Worm (Caenorhabditis elegans) whole organism, young adult: Measurements from ENCODE around the gene cyn-16.
A peak's percentile ranks its signal among the peaks of the same experiment; 100 is the strongest.

Experiments
- B0019.2 ChIP-seq: fragments of 200-800 bp; sonication (Bioruptor generic); conservative IDR thresholded peaks from 2 replicates; pipeline ENCODE4 v1.3.6; 2022; ENCODE audit warnings: missing genetic modification reagents, missing genetic modification characterization, missing compliant biosample characterization
- B0035.1 ChIP-seq: sonication (generic microtip); optimal IDR thresholded peaks from 2 replicates; lab custom pipeline; 2016; ENCODE audit warnings: missing genetic modification characterization, mild to moderate bottlenecking, missing compliant biosample characterization, missing genotype, missing genetic modification reagents
- B0336.3 ChIP-seq: fragments of 200-800 bp; sonication (Bioruptor generic); IDR thresholded peaks from 2 replicates; pipeline ENCODE4 v1.3.6; 2022; ENCODE audit warnings: missing genetic modification characterization, missing compliant biosample characterization
- F22D6.2 ChIP-seq: sonication (generic microtip); optimal IDR thresholded peaks from 2 replicates; lab custom pipeline; 2016; ENCODE audit warnings: mild to moderate bottlenecking, missing genetic modification characterization, missing compliant biosample characterization
- F37B4.10 ChIP-seq: fragments of 200-800 bp; sonication (Bioruptor generic); IDR thresholded peaks from 2 replicates; pipeline ENCODE4 v1.3.6; 2022; ENCODE audit warnings: missing genetic modification characterization, missing compliant biosample characterization
- F49E8.2 ChIP-seq: sonication (generic microtip); optimal IDR thresholded peaks from 3 replicates; lab custom pipeline; 2017; ENCODE audit warnings: missing genetic modification characterization, mild to moderate bottlenecking, missing compliant biosample characterization, antibody characterized with exemption, moderate library complexity; ENCODE audit not compliant: insufficient read depth
- F57C9.4 ChIP-seq: sonication (generic microtip); optimal IDR thresholded peaks from 2 replicates; lab custom pipeline; 2017; ENCODE audit warnings: mild to moderate bottlenecking, missing genetic modification characterization, missing compliant biosample characterization
- K11D2.4 ChIP-seq: fragments of 200-800 bp; sonication (Bioruptor generic); IDR thresholded peaks from 2 replicates; pipeline ENCODE4 v1.3.6; 2022; ENCODE audit warnings: missing genetic modification reagents, missing genetic modification characterization, missing compliant biosample characterization
- T07F8.4 ChIP-seq: sonication (generic microtip); optimal IDR thresholded peaks from 2 replicates; lab custom pipeline; 2016; ENCODE audit warnings: mild to moderate bottlenecking, missing genetic modification characterization, moderate library complexity, missing compliant biosample characterization
- Y53F4B.3 ChIP-seq: fragments of 200-800 bp; sonication (Bioruptor generic); IDR thresholded peaks from 2 replicates; pipeline ENCODE4 v1.3.6; 2022; ENCODE audit warnings: missing genetic modification reagents, missing genetic modification characterization, missing compliant biosample characterization
- Y53G8AR.9 ChIP-seq: fragments of 200-800 bp; sonication (Bioruptor generic); conservative IDR thresholded peaks from 2 replicates; pipeline ENCODE4 v1.3.6; 2022; ENCODE audit warnings: missing genetic modification reagents, missing genetic modification characterization, missing compliant biosample characterization
- Y67H2A.10 ChIP-seq: fragments of 200-800 bp; sonication (Bioruptor generic); conservative IDR thresholded peaks from 2 replicates; pipeline ENCODE4 v1.3.6; 2022; ENCODE audit warnings: missing genetic modification reagents, missing genetic modification characterization, missing compliant biosample characterization
- Y95B8A.8 ChIP-seq: fragments of 200-800 bp; sonication (Bioruptor generic); IDR thresholded peaks from 2 replicates; pipeline ENCODE4 v1.3.6; 2022; ENCODE audit warnings: missing genetic modification reagents, missing genetic modification characterization, missing compliant biosample characterization
- akir-1 ChIP-seq: fragments of 200-800 bp; sonication (Bioruptor generic); optimal IDR thresholded peaks from 2 replicates; lab custom pipeline; 2018; ENCODE audit warnings: mild to moderate bottlenecking, missing genetic modification characterization, moderate library complexity, missing compliant biosample characterization
- aptf-3 ChIP-seq: fragments of 200-800 bp; sonication (Bioruptor generic); IDR thresholded peaks from 2 replicates; pipeline ENCODE4 v1.3.6; 2022; ENCODE audit warnings: missing genetic modification characterization, missing compliant biosample characterization
- athp-1 ChIP-seq: sonication (generic microtip); optimal IDR thresholded peaks from 2 replicates; lab custom pipeline; 2017; ENCODE audit warnings: mild to moderate bottlenecking, missing genetic modification characterization, missing compliant biosample characterization
- attf-5 ChIP-seq: fragments of 200-800 bp; sonication (Bioruptor generic); optimal IDR thresholded peaks from 2 replicates; lab custom pipeline; 2018; ENCODE audit warnings: mild to moderate bottlenecking, missing genetic modification characterization, missing compliant biosample characterization
- bed-1 ChIP-seq: fragments of 200-800 bp; sonication (Bioruptor generic); IDR thresholded peaks from 2 replicates; pipeline ENCODE4 v1.3.6; 2022; ENCODE audit warnings: missing genetic modification reagents, missing genetic modification characterization, missing compliant biosample characterization
- bed-2 ChIP-seq: fragments of 200-800 bp; sonication (Bioruptor generic); IDR thresholded peaks from 2 replicates; pipeline ENCODE4 v1.3.6; 2022; ENCODE audit warnings: missing genetic modification reagents, missing genetic modification characterization, missing compliant biosample characterization
- cebp-1 ChIP-seq, 2 experiments: fragments of 200-800 bp in 1 of 2; sonication (Bioruptor generic) in 1 of 2; sonication (generic microtip) in 1 of 2; IDR thresholded peaks in 1 of 2; optimal IDR thresholded peaks in 1 of 2; 2 replicates each; pipeline versions ENCODE4 v1.3.6 to Lab custom; 2017 to 2022; ENCODE audit warnings: missing compliant biosample characterization in 2 of 2, missing genetic modification characterization in 2 of 2, mild to moderate bottlenecking in 1 of 2, missing genetic modification reagents in 1 of 2, moderate library complexity in 1 of 2
- cebp-2 ChIP-seq: fragments of 200-800 bp; sonication (Bioruptor generic); IDR thresholded peaks from 2 replicates; pipeline ENCODE4 v1.3.6; 2022; ENCODE audit warnings: missing genetic modification characterization, missing compliant biosample characterization
- ceh-100 ChIP-seq: fragments of 200-800 bp; sonication (Bioruptor generic); IDR thresholded peaks from 2 replicates; pipeline ENCODE4 v1.3.6; 2022; ENCODE audit warnings: missing genetic modification reagents, missing genetic modification characterization, missing compliant biosample characterization
- ceh-58 ChIP-seq: fragments of 200-800 bp; sonication (Bioruptor generic); IDR thresholded peaks from 2 replicates; pipeline ENCODE4 v1.3.6; 2022; ENCODE audit warnings: missing genetic modification characterization, missing compliant biosample characterization
- ceh-91 ChIP-seq: fragments of 200-800 bp; sonication (Bioruptor generic); IDR thresholded peaks from 2 replicates; pipeline ENCODE4 v1.3.6; 2022; ENCODE audit warnings: missing genetic modification reagents, missing genetic modification characterization, missing compliant biosample characterization
- dpl-1 ChIP-seq: fragments of 150-350 bp; optimal IDR thresholded peaks from 2 replicates; lab custom pipeline; 2014; ENCODE audit warnings: missing biosample characterization, missing genetic modification reagents, missing genetic modification characterization
- efl-1 ChIP-seq: fragments of 150-350 bp; optimal IDR thresholded peaks from 2 replicates; lab custom pipeline; 2014; ENCODE audit warnings: missing biosample characterization, missing genetic modification reagents, missing genetic modification characterization
- egl-18 ChIP-seq: fragments of 200-800 bp; sonication (Bioruptor generic); IDR thresholded peaks from 2 replicates; pipeline ENCODE4 v1.3.6; 2022; ENCODE audit warnings: missing genetic modification reagents, missing genetic modification characterization, missing compliant biosample characterization
- egrh-3 ChIP-seq: fragments of 200-800 bp; sonication (Bioruptor generic); IDR thresholded peaks from 2 replicates; pipeline ENCODE4 v1.3.6; 2022; ENCODE audit warnings: missing genetic modification reagents, missing genetic modification characterization, missing compliant biosample characterization
- fkh-3 ChIP-seq: sonication (generic microtip); optimal IDR thresholded peaks from 2 replicates; lab custom pipeline; 2016; ENCODE audit warnings: mild to moderate bottlenecking, missing genetic modification characterization, missing compliant biosample characterization
- hmg-1.2 ChIP-seq: fragments of 200-800 bp; sonication (Bioruptor generic); IDR thresholded peaks from 2 replicates; pipeline ENCODE4 v1.3.6; 2022; ENCODE audit warnings: missing genetic modification reagents, missing genetic modification characterization, missing compliant biosample characterization
- hrde-1 ChIP-seq: sonication (generic microtip); optimal IDR thresholded peaks from 2 replicates; lab custom pipeline; 2016; ENCODE audit warnings: missing genetic modification characterization, mild to moderate bottlenecking, missing compliant biosample characterization, moderate library complexity, missing genotype, missing genetic modification reagents, borderline replicate concordance
- hsf-1 ChIP-seq: fragments of 200-800 bp; sonication (Bioruptor generic); IDR thresholded peaks from 2 replicates; pipeline ENCODE4 v1.3.6; 2022; ENCODE audit warnings: missing genetic modification reagents, missing genetic modification characterization, missing compliant biosample characterization
- let-607 ChIP-seq, 2 experiments: fragments of 200-800 bp in 1 of 2; sonication (Bioruptor generic) in 1 of 2; sonication (generic microtip) in 1 of 2; optimal IDR thresholded peaks; 2 replicates each; lab custom pipeline; 2016 to 2018; ENCODE audit warnings: mild to moderate bottlenecking in 2 of 2, missing compliant biosample characterization in 2 of 2, missing genetic modification characterization in 2 of 2, moderate library complexity in 2 of 2, missing genotype in 1 of 2
- lin-35 ChIP-seq, 3 experiments: fragments of 150-350 bp in 2 of 3; sonication (generic microtip) in 1 of 3; optimal IDR thresholded peaks; 2 replicates each; lab custom pipeline; 2014 to 2018; ENCODE audit warnings: missing biosample characterization in 3 of 3, missing genetic modification characterization in 3 of 3, missing genetic modification reagents in 3 of 3
- lin-54 ChIP-seq: fragments of 200-800 bp; sonication (Bioruptor generic); optimal IDR thresholded peaks from 2 replicates; lab custom pipeline; 2018; ENCODE audit warnings: mild to moderate bottlenecking, missing genetic modification characterization, missing compliant biosample characterization
- lsl-1 ChIP-seq: fragments of 200-800 bp; sonication (Bioruptor generic); optimal IDR thresholded peaks from 2 replicates; lab custom pipeline; 2018; ENCODE audit warnings: mild to moderate bottlenecking, missing genetic modification characterization, moderate library complexity, missing compliant biosample characterization
- madf-10 ChIP-seq: sonication (generic microtip); optimal IDR thresholded peaks from 2 replicates; lab custom pipeline; 2016; ENCODE audit warnings: mild to moderate bottlenecking, missing genetic modification characterization, missing compliant biosample characterization
- madf-6 ChIP-seq: fragments of 200-800 bp; sonication (Bioruptor generic); IDR thresholded peaks from 2 replicates; pipeline ENCODE4 v1.3.6; 2022; ENCODE audit warnings: missing genetic modification reagents, missing genetic modification characterization, missing compliant biosample characterization
- mcd-1 ChIP-seq: fragments of 200-800 bp; sonication (Bioruptor generic); IDR thresholded peaks from 2 replicates; pipeline ENCODE4 v1.3.6; 2022; ENCODE audit warnings: missing genetic modification reagents, missing genetic modification characterization, missing compliant biosample characterization
- repo-1 ChIP-seq: sonication (generic microtip); optimal IDR thresholded peaks from 2 replicates; lab custom pipeline; 2017; ENCODE audit warnings: mild to moderate bottlenecking, missing genetic modification characterization, missing compliant biosample characterization
- sea-2 ChIP-seq: fragments of 200-800 bp; sonication (Bioruptor generic); IDR thresholded peaks from 2 replicates; pipeline ENCODE4 v1.3.6; 2022; ENCODE audit warnings: missing genetic modification characterization, missing compliant biosample characterization
- sptf-2 ChIP-seq: fragments of 200-800 bp; sonication (Bioruptor generic); optimal IDR thresholded peaks from 2 replicates; lab custom pipeline; 2018; ENCODE audit warnings: mild to moderate bottlenecking, missing genetic modification characterization, missing compliant biosample characterization
- tbx-9 ChIP-seq: sonication (generic microtip); optimal IDR thresholded peaks from 2 replicates; lab custom pipeline; 2016; ENCODE audit warnings: borderline replicate concordance, missing genetic modification characterization, inconsistent platforms, missing compliant biosample characterization
- tlf-1 ChIP-seq: fragments of 200-800 bp; sonication (Bioruptor generic); optimal IDR thresholded peaks from 2 replicates; lab custom pipeline; 2018; ENCODE audit warnings: mild to moderate bottlenecking, missing genetic modification characterization, missing compliant biosample characterization
- zfh-2 ChIP-seq: fragments of 200-800 bp; sonication (Bioruptor generic); conservative IDR thresholded peaks from 2 replicates; pipeline ENCODE4 v1.3.6; 2022; ENCODE audit warnings: missing genetic modification reagents, missing genetic modification characterization, missing compliant biosample characterization
- ztf-18 ChIP-seq: sonication (generic microtip); optimal IDR thresholded peaks from 2 replicates; lab custom pipeline; 2016; ENCODE audit warnings: missing genotype, mild to moderate bottlenecking, missing genetic modification characterization, missing compliant biosample characterization
- ztf-26 ChIP-seq: sonication (generic microtip); optimal IDR thresholded peaks from 2 replicates; lab custom pipeline; 2017; ENCODE audit warnings: missing genetic modification characterization, missing compliant biosample characterization
- ztf-28 ChIP-seq: fragments of 200-800 bp; sonication (Bioruptor generic); IDR thresholded peaks from 2 replicates; pipeline ENCODE4 v1.3.6; 2022; ENCODE audit warnings: missing genetic modification reagents, missing genetic modification characterization, missing compliant biosample characterization

Gene cyn-16

ce11 chrII:11980110-11980509 is 56.4 kb downstream of the cyn-16 start (continued):
- TF ChIP-seq bed-2 (GFP tag; lab: Robert Waterston, UW) = no peak
- TF ChIP-seq mcd-1 (GFP tag; lab: Robert Waterston, UW) = peak; percentile 88
- TF ChIP-seq Y95B8A.8 (GFP tag; lab: Robert Waterston, UW) = peak; percentile 97
- peak; percentile 27 for TF ChIP-seq dpl-1 (GFP tag; lab: Kevin White, UChicago)
- TF ChIP-seq madf-10 (tag; lab: Kevin White, UChicago) = peak; percentile 85
- TF ChIP-seq sea-2 (GFP tag; lab: Robert Waterston, UW) = no peak
- TF ChIP-seq tlf-1 (GFP tag; lab: Kevin White, UChicago) = peak; percentile 96
- peak; percentile 91 for TF ChIP-seq Y67H2A.10 (GFP tag; lab: Robert Waterston, UW)
- TF ChIP-seq fkh-3 (tag; lab: Kevin White, UChicago) = no peak
- TF ChIP-seq Y53G8AR.9 = peak; percentile 92
- TF ChIP-seq ceh-91 (GFP tag; lab: Robert Waterston, UW) = peak; percentile 92
- peak; percentile 18 for TF ChIP-seq hrde-1
- TF ChIP-seq B0019.2 (GFP tag; lab: Robert Waterston, UW) = peak; percentile 92
- no peak for TF ChIP-seq F37B4.10
- no peak for TF ChIP-seq F57C9.4 (tag; lab: Kevin White, UChicago)
- peak; percentile 89 for TF ChIP-seq athp-1 (tag; lab: Kevin White, UChicago)
- TF ChIP-seq ceh-100 (GFP tag; lab: Robert Waterston, UW) = peak; percentile 99
- peak; percentile 98 for TF ChIP-seq hmg-1.2 (GFP tag; lab: Robert Waterston, UW)
- no peak for TF ChIP-seq bed-1 (GFP tag; lab: Robert Waterston, UW)
- TF ChIP-seq aptf-3 = no peak
- TF ChIP-seq cebp-2 (GFP tag; lab: Robert Waterston, UW) = no peak
- no peak; the same call in 1 of the 2 replicates for TF ChIP-seq madf-6 (GFP tag; lab: Robert Waterston, UW)
- TF ChIP-seq repo-1 (tag; lab: Kevin White, UChicago) = peak; percentile 13
- no peak for TF ChIP-seq ceh-58 (GFP tag; lab: Robert Waterston, UW)
- TF ChIP-seq Y53F4B.3 (GFP tag; lab: Robert Waterston, UW) = peak; percentile 70; the same call in 1 of the 2 replicates
- TF ChIP-seq hsf-1 (GFP tag; lab: Robert Waterston, UW) = peak; percentile 83
- peak; percentile 25 to 80 for TF ChIP-seq let-607 (tag; optimal IDR thresholded peaks at IDR 0.05; lab: Kevin White, UChicago)
- TF ChIP-seq T07F8.4 (tag; lab: Kevin White, UChicago) = peak; percentile 31
- peak; percentile 55 for TF ChIP-seq efl-1 (GFP tag; lab: Kevin White, UChicago)
- TF ChIP-seq egl-18 (GFP tag; lab: Robert Waterston, UW) = no peak
- TF ChIP-seq lin-35 (GFP tag; optimal IDR thresholded peaks at IDR 0.05; lab: Kevin White, UChicago) = peak in 1 of 3 experiments; percentile 88
- TF ChIP-seq akir-1 (GFP tag; lab: Kevin White, UChicago) = no peak
- peak; percentile 94 for TF ChIP-seq attf-5
- TF ChIP-seq ztf-28 (GFP tag; lab: Robert Waterston, UW) = peak; percentile 96
- TF ChIP-seq zfh-2 = no peak
- peak; percentile 59 for TF ChIP-seq egrh-3 (GFP tag; lab: Robert Waterston, UW)
- TF ChIP-seq ztf-18 = peak; percentile 71
- no peak for TF ChIP-seq tbx-9 (tag; lab: Kevin White, UChicago)
- peak; percentile 62 for TF ChIP-seq B0035.1 (tag; lab: Kevin White, UChicago)
- peak; percentile 68 for TF ChIP-seq B0336.3 (GFP tag; lab: Robert Waterston, UW)
- peak; percentile 85 for TF ChIP-seq lsl-1 (GFP tag; lab: Kevin White, UChicago)
- TF ChIP-seq lin-54 (GFP tag; lab: Kevin White, UChicago) = peak; percentile 96
- no peak for TF ChIP-seq K11D2.4 (GFP tag; lab: Robert Waterston, UW)
- no peak for TF ChIP-seq sptf-2 (GFP tag; lab: Kevin White, UChicago)
- TF ChIP-seq ztf-26 (tag; lab: Kevin White, UChicago) = peak; percentile 76
- peak; percentile 59 for TF ChIP-seq F49E8.2 (tag; lab: Kevin White, UChicago)
- TF ChIP-seq F22D6.2 (tag; lab: Kevin White, UChicago) = peak; percentile 16
- TF ChIP-seq cebp-1 (GFP tag; IDR thresholded peaks at IDR 0.05; lab: Robert Waterston, UW) = no peak; the same call in none of the 2 replicates
- TF ChIP-seq cebp-1 (tag; optimal IDR thresholded peaks at IDR 0.05; lab: Kevin White, UChicago) = peak; percentile 58
